Worm (Caenorhabditis elegans) whole organism, L2 larva: ENCODE data around the gene tsp-10.

Experiments
- C34F6.9 ChIP-seq: fragments of 150-350 bp; optimal IDR thresholded peaks from 2 replicates; lab custom pipeline; 2014; ENCODE audit warnings: missing biosample characterization, missing genetic modification characterization
- F13H6.1 ChIP-seq: sonication (generic microtip); optimal IDR thresholded peaks from 2 replicates; lab custom pipeline; 2016; ENCODE audit warnings: missing genetic modification characterization, missing compliant biosample characterization
- alr-1 ChIP-seq: fragments of 150-350 bp; optimal IDR thresholded peaks from 2 replicates; lab custom pipeline; 2014; ENCODE audit warnings: missing biosample characterization, missing genetic modification characterization
- aly-2 ChIP-seq: fragments of 150-350 bp; optimal IDR thresholded peaks from 2 replicates; lab custom pipeline; 2014; ENCODE audit warnings: missing biosample characterization, missing genetic modification characterization
- ceh-16 ChIP-seq: fragments of 150-350 bp; optimal IDR thresholded peaks from 2 replicates; lab custom pipeline; 2014; ENCODE audit warnings: missing biosample characterization, missing genetic modification characterization
- crh-2 ChIP-seq: sonication (generic microtip); optimal IDR thresholded peaks from 2 replicates; lab custom pipeline; 2017; ENCODE audit warnings: missing biosample characterization, missing genetic modification characterization
- dmd-4 ChIP-seq: sonication (generic microtip); optimal IDR thresholded peaks from 2 replicates; lab custom pipeline; 2017; ENCODE audit warnings: missing biosample characterization, missing genetic modification characterization
- fos-1 ChIP-seq: fragments of 150-350 bp; optimal IDR thresholded peaks from 2 replicates; lab custom pipeline; 2014; ENCODE audit warnings: missing biosample characterization, missing genetic modification characterization
- gmeb-1 ChIP-seq: fragments of 150-350 bp; optimal IDR thresholded peaks from 2 replicates; lab custom pipeline; 2014; ENCODE audit warnings: missing biosample characterization, missing genetic modification characterization
- lin-13 ChIP-seq: fragments of 150-350 bp; optimal IDR thresholded peaks from 2 replicates; lab custom pipeline; 2014; ENCODE audit warnings: missing biosample characterization, missing genetic modification reagents, missing genetic modification characterization
- lin-39 ChIP-seq: fragments of 150-350 bp; optimal IDR thresholded peaks from 2 replicates; lab custom pipeline; 2014; ENCODE audit warnings: missing biosample characterization, missing genetic modification reagents, missing genetic modification characterization
- lsy-2 ChIP-seq, 2 experiments: fragments of 150-350 bp in 1 of 2; sonication (generic microtip) in 1 of 2; optimal IDR thresholded peaks; 2 replicates each; lab custom pipeline; 2014 to 2017; ENCODE audit warnings: missing biosample characterization in 2 of 2, missing genetic modification characterization in 2 of 2
- mab-5 ChIP-seq: fragments of 150-350 bp; optimal IDR thresholded peaks from 2 replicates; lab custom pipeline; 2014; ENCODE audit warnings: missing biosample characterization, missing genetic modification characterization
- mdl-1 ChIP-seq, 2 experiments: fragments of 150-350 bp in 1 of 2; sonication (generic microtip) in 1 of 2; optimal IDR thresholded peaks; 2 replicates each; lab custom pipeline; 2017; ENCODE audit warnings: missing biosample characterization in 2 of 2, missing genetic modification characterization in 2 of 2
- nhr-10 ChIP-seq: sonication (generic microtip); optimal IDR thresholded peaks from 2 replicates; lab custom pipeline; 2017; ENCODE audit warnings: missing biosample characterization, missing genetic modification characterization
- nhr-129 ChIP-seq: fragments of 150-350 bp; optimal IDR thresholded peaks from 2 replicates; lab custom pipeline; 2014; ENCODE audit warnings: missing biosample characterization, missing genetic modification characterization
- nhr-21 ChIP-seq: fragments of 150-350 bp; optimal IDR thresholded peaks from 2 replicates; lab custom pipeline; 2014; ENCODE audit warnings: missing biosample characterization, missing genetic modification characterization
- nhr-23 ChIP-seq: fragments of 150-350 bp; optimal IDR thresholded peaks from 2 replicates; lab custom pipeline; 2014; ENCODE audit warnings: missing biosample characterization, missing genetic modification reagents, missing genetic modification characterization
- nhr-237 ChIP-seq: fragments of 150-350 bp; optimal IDR thresholded peaks from 2 replicates; lab custom pipeline; 2014; ENCODE audit warnings: missing biosample characterization, missing genetic modification characterization
- nhr-6 ChIP-seq: fragments of 150-350 bp; optimal IDR thresholded peaks from 2 replicates; lab custom pipeline; 2014; ENCODE audit warnings: missing biosample characterization, missing genetic modification characterization
- sem-4 ChIP-seq: fragments of 150-350 bp; optimal IDR thresholded peaks from 2 replicates; lab custom pipeline; 2014; ENCODE audit warnings: missing biosample characterization, missing genetic modification reagents, missing genetic modification characterization
- skn-1 ChIP-seq: sonication (generic microtip); optimal IDR thresholded peaks from 2 replicates; lab custom pipeline; 2017; ENCODE audit warnings: missing biosample characterization, missing genetic modification characterization
- sma-3 ChIP-seq: sonication (generic microtip); optimal IDR thresholded peaks from 2 replicates; lab custom pipeline; 2016; ENCODE audit warnings: missing genetic modification reagents, missing genetic modification characterization, missing compliant biosample characterization
- sma-9 ChIP-seq, 2 experiments: fragments of 150-350 bp in 1 of 2; sonication (generic microtip) in 1 of 2; optimal IDR thresholded peaks; 2 replicates each; lab custom pipeline; 2014 to 2016; ENCODE audit warnings: missing genetic modification characterization in 2 of 2, mild to moderate bottlenecking in 1 of 2, missing biosample characterization in 1 of 2, missing compliant biosample characterization in 1 of 2, missing genetic modification reagents in 1 of 2, moderate library complexity in 1 of 2
- snpc-4 ChIP-seq: fragments of 150-350 bp; optimal IDR thresholded peaks from 2 replicates; lab custom pipeline; 2014; ENCODE audit warnings: missing biosample characterization, missing genetic modification characterization
- unc-55 ChIP-seq: fragments of 150-350 bp; sonication (generic microtip); optimal IDR thresholded peaks from 3 replicates; lab custom pipeline; 2014; ENCODE audit warnings: missing biosample characterization, missing genetic modification reagents, missing genetic modification characterization
- unc-62 ChIP-seq: fragments of 150-350 bp; optimal IDR thresholded peaks from 2 replicates; lab custom pipeline; 2014; ENCODE audit warnings: missing biosample characterization, missing genetic modification reagents, missing genetic modification characterization
- zag-1 ChIP-seq: fragments of 150-350 bp; optimal IDR thresholded peaks from 2 replicates; lab custom pipeline; 2014; ENCODE audit warnings: missing biosample characterization, missing genetic modification characterization
- ztf-11 ChIP-seq: sonication (generic microtip); optimal IDR thresholded peaks from 2 replicates; lab custom pipeline; 2017; ENCODE audit warnings: missing biosample characterization, missing genetic modification characterization
- ztf-4 ChIP-seq: fragments of 150-350 bp; optimal IDR thresholded peaks from 2 replicates; lab custom pipeline; 2014; ENCODE audit warnings: missing biosample characterization, missing genetic modification characterization

The tsp-10 gene

ce11 chrII:6715853-6716252, 2.5 kb upstream of the tsp-10 start:
- TF ChIP-seq nhr-237 (no peak), nhr-21 (peak; percentile 42), nhr-23 (tag; lab: Kevin White, UChicago) (no peak), sma-3 (GFP tag; lab: Kevin White, UChicago) (no peak), sma-9 (GFP tag; optimal IDR thresholded peaks at IDR 0.05; lab: Kevin White, UChicago) (peak; percentile 59), sma-9 (tag; optimal IDR thresholded peaks at IDR 0.05; lab: Kevin White, UChicago) (no peak)

ce11 chrII:6716638-6717037, 1.7 kb upstream of the tsp-10 start, which contains the start of the genes T14B4.5 and T14B4.20:
Gene T14B4.5, plus strand, starts transcription at chrII:6716863.
Gene T14B4.20, plus strand, starts transcription at chrII:6716901.
- TF ChIP-seq nhr-129 (tag; lab: Kevin White, UChicago) (no peak), alr-1 (tag; lab: Kevin White, UChicago) (no peak), ztf-11 (tag; lab: Kevin White, UChicago) (no peak), sma-3 (GFP tag; lab: Kevin White, UChicago) (no peak), lsy-2 (tag; optimal IDR thresholded peaks at IDR 0.05; lab: Kevin White, UChicago) (no peak), mab-5 (tag; lab: Kevin White, UChicago) (no peak), mdl-1 (tag; optimal IDR thresholded peaks at IDR 0.05; lab: Kevin White, UChicago) (no peak), zag-1 (no peak), unc-62 (GFP tag; lab: Kevin White, UChicago) (no peak), ztf-4 (tag; lab: Kevin White, UChicago) (no peak), sem-4 (tag; lab: Kevin White, UChicago) (no peak), fos-1 (tag; lab: Kevin White, UChicago) (no peak), unc-55 (no peak)

ce11 chrII:6721581-6721980, 3.2 kb downstream of the tsp-10 start:
- TF ChIP-seq aly-2 (tag; lab: Kevin White, UChicago) (no peak), dmd-4 (tag; lab: Kevin White, UChicago) (no peak), mdl-1 (tag; optimal IDR thresholded peaks at IDR 0.05; lab: Kevin White, UChicago) (no peak), crh-2 (tag; lab: Kevin White, UChicago) (peak; percentile 30), lsy-2 (tag; optimal IDR thresholded peaks at IDR 0.05; lab: Kevin White, UChicago) (peak in 1 of 2 experiments; percentile 39), zag-1 (no peak), lin-13 (GFP tag; lab: Kevin White, UChicago) (peak; percentile 14), alr-1 (tag; lab: Kevin White, UChicago) (no peak), unc-62 (GFP tag; lab: Kevin White, UChicago) (no peak), gmeb-1 (peak; percentile 26), C34F6.9 (tag; lab: Kevin White, UChicago) (peak; percentile 23), sma-9 (GFP tag; optimal IDR thresholded peaks at IDR 0.05; lab: Kevin White, UChicago) (peak; percentile 11), sma-9 (tag; optimal IDR thresholded peaks at IDR 0.05; lab: Kevin White, UChicago) (no peak), skn-1 (tag; lab: Kevin White, UChicago) (no peak), nhr-129 (tag; lab: Kevin White, UChicago) (peak; percentile 54), snpc-4 (tag; lab: Kevin White, UChicago) (peak; percentile 17), F13H6.1 (tag; lab: Kevin White, UChicago) (peak; percentile 3), nhr-6 (tag; lab: Kevin White, UChicago) (no peak)

- TF ChIP-seq lin-39 (tag; lab: Kevin White, UChicago) (no peak), sma-3 (GFP tag; lab: Kevin White, UChicago) (no peak)
- TF ChIP-seq, all 48 proteins: peak for 0
Measured at ce11 chrII:6726814-6727213, 8.4 kb downstream of the tsp-10 start.

- TF ChIP-seq ztf-11 (tag; lab: Kevin White, UChicago): no peak
- peak; percentile 51 for TF ChIP-seq unc-55
- no peak for TF ChIP-seq F13H6.1 (tag; lab: Kevin White, UChicago)
- no peak for TF ChIP-seq ztf-4 (tag; lab: Kevin White, UChicago)
- TF ChIP-seq ceh-16 (tag; lab: Kevin White, UChicago): no peak
- no peak for TF ChIP-seq nhr-10 (tag; lab: Kevin White, UChicago)
- no peak for TF ChIP-seq sma-9 (GFP tag; optimal IDR thresholded peaks at IDR 0.05; lab: Kevin White, UChicago)
- TF ChIP-seq sma-9 (tag; optimal IDR thresholded peaks at IDR 0.05; lab: Kevin White, UChicago): no peak
- TF ChIP-seq dmd-4 (tag; lab: Kevin White, UChicago): no peak
- no peak for TF ChIP-seq gmeb-1
- peak; percentile 18 for TF ChIP-seq nhr-129 (tag; lab: Kevin White, UChicago)
- peak in 1 of 2 experiments; percentile 8 for TF ChIP-seq lsy-2 (tag; optimal IDR thresholded peaks at IDR 0.05; lab: Kevin White, UChicago)
- no peak for TF ChIP-seq sem-4 (tag; lab: Kevin White, UChicago)
- TF ChIP-seq C34F6.9 (tag; lab: Kevin White, UChicago): peak; percentile 45
- peak; percentile 4 for TF ChIP-seq snpc-4 (tag; lab: Kevin White, UChicago)
- peak; percentile 23 for TF ChIP-seq zag-1
Measured at ce11 chrII:6729331-6729730, 10.9 kb downstream of the tsp-10 start, which contains the start of gene T14B4.8. Gene T14B4.8, minus strand, starts transcription at chrII:6729390.
